Fruit fly (Drosophila melanogaster): Measurements from ENCODE around the gene CG6696.

CG6696 gene

DNA sequence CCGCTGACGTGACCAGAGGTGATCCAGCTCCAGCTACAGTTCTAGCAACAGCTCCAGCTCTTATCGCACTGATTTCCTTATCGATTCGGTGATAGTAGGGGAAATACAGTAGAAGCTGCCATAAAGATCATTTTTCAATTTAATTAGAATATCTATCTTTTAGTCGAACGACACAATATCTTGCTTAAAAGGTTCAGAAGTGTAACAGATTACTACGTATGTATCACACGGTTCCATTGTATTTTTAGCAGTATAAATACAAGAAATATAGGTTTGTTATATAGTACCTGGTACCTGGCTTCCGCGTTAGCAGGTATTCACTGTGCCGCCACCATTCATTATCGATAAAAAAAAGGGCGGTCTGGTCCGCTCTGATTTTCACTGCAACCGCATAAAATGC is 17.1 kb downstream of the CG6696 start (continued):
- TF ChIP-seq Rx (GFP tag; IDR thresholded peaks at IDR 0.05) (peak; percentile 49; the same call in 1 of the 2 replicates), Sox100B (GFP tag; optimal IDR thresholded peaks at IDR 0.05) (no peak), MBD-R2 (GFP tag; IDR thresholded peaks at IDR 0.05) (peak; percentile 43; the same call in 1 of the 2 replicates), CG1792 (GFP tag; optimal IDR thresholded peaks at IDR 0.05) (peak; percentile 58), pnt (GFP tag; optimal IDR thresholded peaks at IDR 0.05) (peak; percentile 68), Bgb (GFP tag; IDR thresholded peaks at IDR 0.05; ENCODE audit: partially characterized antibody) (no peak), stc (GFP tag; IDR thresholded peaks at IDR 0.05) (peak; percentile 71), CG18262 (tag; optimal IDR thresholded peaks at IDR 0.05) (peak; percentile 82), GATAe (GFP tag; conservative IDR thresholded peaks at IDR 0.05) (peak; percentile 91), CG12391 (tag; optimal IDR thresholded peaks at IDR 0.05) (peak; percentile 86), bsh (GFP tag; optimal IDR thresholded peaks at IDR 0.05) (peak in 1 of 2 experiments; percentile 90), CG12155 (GFP tag; optimal IDR thresholded peaks at IDR 0.05) (peak; percentile 58), Adf1 (GFP tag; IDR thresholded peaks at IDR 0.05) (0 out of 2 replicates have a peak, but pooled peaks have one; percentile 19), pzg (GFP tag; optimal IDR thresholded peaks at IDR 0.05) (no peak), tgo (GFP tag; IDR thresholded peaks at IDR 0.05) (peak; percentile 79), klu (GFP tag; IDR thresholded peaks at IDR 0.05) (peak; percentile 20; the same call in 1 of the 2 replicates), CG3838 (GFP tag; optimal IDR thresholded peaks at IDR 0.05) (peak; percentile 31), CG17829 (tag; optimal IDR thresholded peaks at IDR 0.05) (peak; percentile 87), tx (GFP tag; optimal IDR thresholded peaks at IDR 0.05) (peak; percentile 58), Doc2 (GFP tag; IDR thresholded peaks at IDR 0.05) (no peak), CG34422 (GFP tag; IDR thresholded peaks at IDR 0.05) (peak; percentile 74; the same call in 2 of the 3 replicates), NK7.1 (GFP tag; optimal IDR thresholded peaks at IDR 0.05) (no peak), CG8290 (GFP tag; optimal IDR thresholded peaks at IDR 0.05) (peak; percentile 60), CG8290 (tag; optimal IDR thresholded peaks at IDR 0.05) (peak in 1 of 2 experiments; percentile 89), inv (GFP tag; IDR thresholded peaks at IDR 0.05; ENCODE audit: partially characterized antibody) (no peak), sc (optimal IDR thresholded peaks at IDR 0.05) (no peak), sc (GFP tag; optimal IDR thresholded peaks at IDR 0.05) (peak; percentile 65), jumu (GFP tag; optimal IDR thresholded peaks at IDR 0.05) (peak; percentile 74), CG8924 (tag; optimal IDR thresholded peaks at IDR 0.05) (peak; percentile 87), CG6765 (GFP tag; optimal IDR thresholded peaks at IDR 0.05) (peak; percentile 52), otp (GFP tag; IDR thresholded peaks at IDR 0.05) (0 out of 3 replicates have a peak, but pooled peaks have one; percentile 56), PHDP (tag; optimal IDR thresholded peaks at IDR 0.05) (peak; percentile 84), CG6683 (GFP tag; optimal IDR thresholded peaks at IDR 0.05) (peak; percentile 67), CG10543 (GFP tag; optimal IDR thresholded peaks at IDR 0.05) (peak; percentile 79), Ptx1 (GFP tag; IDR thresholded peaks at IDR 0.05) (peak; percentile 81), CG12659 (GFP tag; optimal IDR thresholded peaks at IDR 0.05) (peak; percentile 84), Elba2 (GFP tag; optimal IDR thresholded peaks at IDR 0.05) (no peak), fd3F (GFP tag; optimal IDR thresholded peaks at IDR 0.05) (peak; percentile 67), CG5245 (GFP tag; optimal IDR thresholded peaks at IDR 0.05) (peak; percentile 74), ttk (GFP tag; IDR thresholded peaks at IDR 0.05) (peak; percentile 66), CG9727 (GFP tag; optimal IDR thresholded peaks at IDR 0.05) (peak; percentile 75), sr (GFP tag; IDR thresholded peaks at IDR 0.05) (0 out of 3 replicates have a peak, but pooled peaks have one; percentile 28), sens (GFP tag) (peak; percentile 96), stwl (tag; optimal IDR thresholded peaks at IDR 0.05) (no peak), corto (GFP tag; optimal IDR thresholded peaks at IDR 0.05) (no peak), CG13296 (GFP tag; optimal IDR thresholded peaks at IDR 0.05) (peak; percentile 87), br (optimal IDR thresholded peaks at IDR 0.05) (no peak), CG11093 (GFP tag; IDR thresholded peaks at IDR 0.05) (no peak; the same call in 2 of the 3 replicates), tup (GFP tag; optimal IDR thresholded peaks at IDR 0.05) (peak; percentile 45), usp (GFP tag; optimal IDR thresholded peaks at IDR 0.05) (no peak), ssp (GFP tag; IDR thresholded peaks at IDR 0.05) (peak; percentile 65), Meics (GFP tag; optimal IDR thresholded peaks at IDR 0.05) (peak; percentile 84)

Measured in whole organism, embryonic.